Fruit fly (Drosophila melanogaster): ENCODE measurements around the gene spo.

DNA sequence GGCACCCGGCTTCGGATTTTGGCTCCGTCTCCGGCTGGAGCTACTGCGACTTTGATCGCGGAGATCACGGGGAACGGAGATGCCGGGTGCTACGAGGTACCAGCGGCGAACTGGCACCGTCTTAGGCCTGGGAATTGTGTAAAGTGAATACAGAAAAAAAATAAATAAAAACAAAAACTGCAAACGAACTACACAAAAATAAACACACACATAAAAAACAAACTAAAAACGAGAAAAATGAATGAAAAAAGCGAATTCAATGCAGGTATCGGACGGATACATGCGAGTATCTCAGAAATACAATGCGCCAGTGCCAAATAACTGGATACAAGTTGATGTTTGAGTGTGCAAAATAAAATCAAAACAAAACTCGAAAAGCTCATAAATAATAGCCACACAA is 12.6 kb downstream of the spo start:
- TF ChIP-seq CG8478 (optimal IDR thresholded peaks at IDR 0.05) = no peak
- no peak for TF ChIP-seq Dll (optimal IDR thresholded peaks at IDR 0.05)
- TF ChIP-seq EcR (GFP tag; optimal IDR thresholded peaks at IDR 0.05) = no peak
- TF ChIP-seq psq (optimal IDR thresholded peaks at IDR 0.05) = no peak
- TF ChIP-seq usp (GFP tag; optimal IDR thresholded peaks at IDR 0.05) = no peak
